Fruit fly (Drosophila melanogaster) whole organism, prepupa: Measurements from ENCODE around the gene hh.

Experiments
- Blimp-1 ChIP-seq: fragments of 200-800 bp; sonication (Bioruptor generic); optimal IDR thresholded peaks from 3 replicates; lab custom pipeline; 2017; ENCODE audit warnings: missing biosample characterization, missing genetic modification characterization, mild to moderate bottlenecking, moderate library complexity, missing genetic modification reagents
- CG10631 ChIP-seq: fragments of 200-800 bp; sonication (Bioruptor generic); optimal IDR thresholded peaks from 2 replicates; lab custom pipeline; 2016; ENCODE audit warnings: missing biosample characterization, missing genetic modification characterization
- CG10669 ChIP-seq: fragments of 200-800 bp; sonication (Bioruptor generic); optimal IDR thresholded peaks from 3 replicates; lab custom pipeline; 2018; ENCODE audit warnings: missing biosample characterization, mild to moderate bottlenecking, missing genetic modification characterization, moderate library complexity
- CG11294 ChIP-seq: fragments of 200-800 bp; sonication (Bioruptor generic); IDR thresholded peaks from 2 replicates; pipeline ENCODE4 v1.3.6; 2022; ENCODE audit warnings: missing biosample characterization, missing genetic modification characterization
- CG11762 ChIP-seq: fragments of 200-800 bp; sonication (Bioruptor generic); optimal IDR thresholded peaks from 3 replicates; lab custom pipeline; 2016; ENCODE audit warnings: missing biosample characterization, missing genetic modification characterization; ENCODE audit not compliant: insufficient read depth
- CG11902 ChIP-seq: fragments of 200-800 bp; sonication (Bioruptor generic); optimal IDR thresholded peaks from 3 replicates; lab custom pipeline; 2016; ENCODE audit warnings: missing biosample characterization, missing genetic modification characterization
- CG15336 ChIP-seq: fragments of 200-800 bp; sonication (Bioruptor generic); IDR thresholded peaks from 2 replicates; pipeline ENCODE4 v1.3.6; 2022; ENCODE audit warnings: missing biosample characterization, missing genetic modification characterization
- CG1621 ChIP-seq: fragments of 200-800 bp; sonication (Bioruptor generic); optimal IDR thresholded peaks from 3 replicates; lab custom pipeline; 2018; ENCODE audit warnings: missing biosample characterization, mild to moderate bottlenecking, missing genetic modification characterization
- CG16779 ChIP-seq: fragments of 200-800 bp; sonication (Bioruptor generic); optimal IDR thresholded peaks from 3 replicates; lab custom pipeline; 2017; ENCODE audit warnings: missing biosample characterization, mild to moderate bottlenecking, missing genetic modification characterization
- CG3032 ChIP-seq: fragments of 200-800 bp; optimal IDR thresholded peaks from 2 replicates; lab custom pipeline; 2019; ENCODE audit warnings: missing biosample characterization, mild to moderate bottlenecking, missing genetic modification characterization, moderate library complexity
- CG31627 ChIP-seq: fragments of 200-800 bp; sonication (Bioruptor generic); optimal IDR thresholded peaks from 3 replicates; lab custom pipeline; 2016; ENCODE audit warnings: missing biosample characterization, missing genetic modification characterization
- CG32006 ChIP-seq: fragments of 200-800 bp; sonication (Bioruptor generic); optimal IDR thresholded peaks from 3 replicates; lab custom pipeline; 2017; ENCODE audit warnings: missing biosample characterization, mild to moderate bottlenecking, missing genetic modification characterization
- CG34406 ChIP-seq: fragments of 200-800 bp; sonication (Bioruptor generic); optimal IDR thresholded peaks from 3 replicates; lab custom pipeline; 2016; ENCODE audit warnings: missing biosample characterization, missing genetic modification characterization
- CG3919 ChIP-seq: fragments of 200-800 bp; sonication (Bioruptor generic); optimal IDR thresholded peaks from 3 replicates; lab custom pipeline; 2016; ENCODE audit warnings: missing biosample characterization, missing genetic modification characterization
- CG4318 ChIP-seq: fragments of 200-800 bp; sonication (Bioruptor generic); optimal IDR thresholded peaks from 3 replicates; lab custom pipeline; 2017; ENCODE audit warnings: missing biosample characterization, mild to moderate bottlenecking, missing genetic modification characterization
- CG6163 ChIP-seq: fragments of 200-800 bp; sonication (Bioruptor generic); IDR thresholded peaks from 3 replicates; pipeline ENCODE4 v1.3.6; 2022; ENCODE audit warnings: missing biosample characterization, missing genetic modification characterization
- CG6276 ChIP-seq: fragments of 200-800 bp; sonication (Bioruptor generic); optimal IDR thresholded peaks from 2 replicates; lab custom pipeline; 2017; ENCODE audit warnings: missing biosample characterization, mild to moderate bottlenecking, missing genetic modification characterization
- CG6792 ChIP-seq: fragments of 200-800 bp; sonication (Bioruptor generic); optimal IDR thresholded peaks from 3 replicates; lab custom pipeline; 2016; ENCODE audit warnings: missing biosample characterization, missing genetic modification characterization
- CG6808 ChIP-seq: fragments of 200-800 bp; sonication (Bioruptor generic); optimal IDR thresholded peaks from 3 replicates; lab custom pipeline; 2017; ENCODE audit warnings: missing biosample characterization, missing genetic modification characterization, mild to moderate bottlenecking, moderate library complexity, missing genetic modification reagents
- CG6854 ChIP-seq: fragments of 200-800 bp; sonication (Bioruptor generic); optimal IDR thresholded peaks from 2 replicates; lab custom pipeline; 2017; ENCODE audit warnings: missing biosample characterization, mild to moderate bottlenecking, missing genetic modification characterization
- CG7368 ChIP-seq: fragments of 200-800 bp; sonication (Bioruptor generic); optimal IDR thresholded peaks from 3 replicates; lab custom pipeline; 2016; ENCODE audit warnings: missing biosample characterization, missing genetic modification characterization
- CG8119 ChIP-seq: fragments of 200-800 bp; sonication (Bioruptor generic); IDR thresholded peaks from 3 replicates; pipeline ENCODE4 v1.3.6; 2022; ENCODE audit warnings: missing biosample characterization, missing genetic modification characterization
- CG8319 ChIP-seq: fragments of 200-800 bp; sonication (Bioruptor generic); optimal IDR thresholded peaks from 3 replicates; lab custom pipeline; 2016; ENCODE audit warnings: missing biosample characterization, missing genetic modification characterization
- CG8632 ChIP-seq: fragments of 200-800 bp; sonication (Bioruptor generic); optimal IDR thresholded peaks from 3 replicates; lab custom pipeline; 2016; ENCODE audit warnings: missing biosample characterization, missing genetic modification characterization
- CG9139 ChIP-seq: fragments of 200-800 bp; sonication (Bioruptor generic); optimal IDR thresholded peaks from 3 replicates; lab custom pipeline; 2017; ENCODE audit warnings: missing biosample characterization, mild to moderate bottlenecking, missing genetic modification characterization
- Eip75B ChIP-seq: fragments of 200-800 bp; sonication (Bioruptor generic); optimal IDR thresholded peaks from 3 replicates; lab custom pipeline; 2016; ENCODE audit warnings: missing biosample characterization, missing genetic modification characterization
- Eip93F ChIP-seq: fragments of 200-800 bp; sonication (Bioruptor generic); optimal IDR thresholded peaks from 2 replicates; lab custom pipeline; 2016; ENCODE audit warnings: missing biosample characterization, mild to moderate bottlenecking, missing genetic modification characterization
- Ets96B ChIP-seq: fragments of 200-800 bp; optimal IDR thresholded peaks from 2 replicates; lab custom pipeline; 2019; ENCODE audit warnings: missing biosample characterization, mild to moderate bottlenecking, missing genetic modification characterization, moderate library complexity
- Gug ChIP-seq: fragments of 200-800 bp; sonication (Bioruptor generic); IDR thresholded peaks from 2 replicates; pipeline ENCODE4 v1.3.6; 2022; ENCODE audit warnings: missing biosample characterization, missing genetic modification characterization
- Hr38 ChIP-seq: sonication (Bioruptor generic); optimal IDR thresholded peaks from 2 replicates; lab custom pipeline; 2016; ENCODE audit warnings: missing biosample characterization, missing genetic modification characterization
- Hr4 ChIP-seq: fragments of 200-800 bp; sonication (Bioruptor generic); optimal IDR thresholded peaks from 3 replicates; lab custom pipeline; 2016; ENCODE audit warnings: missing biosample characterization, missing genetic modification characterization
- Met ChIP-seq: fragments of 200-800 bp; sonication (Bioruptor generic); optimal IDR thresholded peaks from 3 replicates; lab custom pipeline; 2016; ENCODE audit warnings: missing biosample characterization, missing genetic modification characterization
- Sox102F ChIP-seq: fragments of 200-800 bp; sonication (Bioruptor generic); optimal IDR thresholded peaks from 2 replicates; lab custom pipeline; 2016; ENCODE audit warnings: missing biosample characterization, mild to moderate bottlenecking, missing genetic modification characterization
- Sox14 ChIP-seq: fragments of 200-800 bp; sonication (Bioruptor generic); optimal IDR thresholded peaks from 3 replicates; lab custom pipeline; 2016; ENCODE audit warnings: missing biosample characterization, missing genetic modification characterization
- Sox15 ChIP-seq: fragments of 200-800 bp; sonication (Bioruptor generic); optimal IDR thresholded peaks from 3 replicates; lab custom pipeline; 2016; ENCODE audit warnings: missing biosample characterization, missing genetic modification characterization
- achi ChIP-seq: fragments of 200-800 bp; sonication (Bioruptor generic); optimal IDR thresholded peaks from 3 replicates; lab custom pipeline; 2016; ENCODE audit warnings: missing biosample characterization, missing genetic modification characterization
- acj6 ChIP-seq: fragments of 200-800 bp; sonication (Bioruptor generic); optimal IDR thresholded peaks from 3 replicates; lab custom pipeline; 2016; ENCODE audit warnings: missing biosample characterization, missing genetic modification characterization
- dac ChIP-seq: fragments of 200-800 bp; sonication (Bioruptor generic); optimal IDR thresholded peaks from 2 replicates; lab custom pipeline; 2017; ENCODE audit warnings: missing biosample characterization, mild to moderate bottlenecking, missing genetic modification characterization
- dsx ChIP-seq: fragments of 200-800 bp; optimal IDR thresholded peaks from 3 replicates; lab custom pipeline; 2019; ENCODE audit warnings: missing biosample characterization, mild to moderate bottlenecking, missing genetic modification characterization, moderate library complexity; ENCODE audit not compliant: poor library complexity, severe bottlenecking
- eg ChIP-seq: fragments of 200-800 bp; sonication (Bioruptor generic); IDR thresholded peaks from 3 replicates; pipeline ENCODE4 v1.3.6; 2022; ENCODE audit warnings: missing biosample characterization, missing genetic modification characterization
- esn ChIP-seq: fragments of 200-800 bp; sonication (Bioruptor generic); optimal IDR thresholded peaks from 2 replicates; lab custom pipeline; 2016; ENCODE audit warnings: missing biosample characterization, mild to moderate bottlenecking, missing genetic modification characterization, moderate library complexity
- fd59A ChIP-seq: fragments of 200-800 bp; sonication (Bioruptor generic); optimal IDR thresholded peaks from 2 replicates; lab custom pipeline; 2017; ENCODE audit warnings: missing biosample characterization, mild to moderate bottlenecking, missing genetic modification characterization, missing genetic modification reagents
- fd85E ChIP-seq: fragments of 200-800 bp; sonication (Bioruptor generic); optimal IDR thresholded peaks from 3 replicates; lab custom pipeline; 2016; ENCODE audit warnings: missing biosample characterization, missing genetic modification characterization
- fkh ChIP-seq: fragments of 200-800 bp; sonication (Bioruptor generic); optimal IDR thresholded peaks from 3 replicates; lab custom pipeline; 2017; ENCODE audit warnings: missing biosample characterization, mild to moderate bottlenecking, missing genetic modification characterization, moderate library complexity
- lz ChIP-seq: fragments of 200-800 bp; sonication (Bioruptor generic); optimal IDR thresholded peaks from 3 replicates; lab custom pipeline; 2016; ENCODE audit warnings: missing biosample characterization, missing genetic modification characterization
- pdm3 ChIP-seq: fragments of 200-800 bp; sonication (Bioruptor generic); optimal IDR thresholded peaks from 3 replicates; lab custom pipeline; 2016; ENCODE audit warnings: missing biosample characterization, missing genetic modification characterization
- salr ChIP-seq, 2 experiments: fragments of 200-800 bp; sonication (Bioruptor generic); optimal IDR thresholded peaks; 3 replicates each; lab custom pipeline; 2016 to 2018; ENCODE audit warnings: missing biosample characterization in 2 of 2, missing genetic modification characterization in 2 of 2, mild to moderate bottlenecking in 1 of 2
- spab ChIP-seq: fragments of 200-800 bp; sonication (Bioruptor generic); optimal IDR thresholded peaks from 2 replicates; lab custom pipeline; 2017; ENCODE audit warnings: missing biosample characterization, mild to moderate bottlenecking, missing genetic modification characterization, missing genetic modification reagents
- ss ChIP-seq, 2 experiments: fragments of 200-800 bp; sonication (Bioruptor generic); optimal IDR thresholded peaks; 2 replicates in 1 of 2; 3 replicates in 1 of 2; lab custom pipeline; 2017 to 2018; ENCODE audit warnings: mild to moderate bottlenecking in 2 of 2, missing biosample characterization in 2 of 2, missing genetic modification characterization in 2 of 2, moderate library complexity in 1 of 2
- svp ChIP-seq: fragments of 200-800 bp; sonication (Bioruptor generic); peaks from one replicate; lab custom pipeline; 2016; ENCODE audit warnings: missing biosample characterization, missing genetic modification characterization
- topi ChIP-seq: fragments of 200-800 bp; sonication (Bioruptor generic); optimal IDR thresholded peaks from 3 replicates; lab custom pipeline; 2016; ENCODE audit warnings: missing biosample characterization, missing genetic modification characterization
- vri ChIP-seq: fragments of 200-800 bp; sonication (Bioruptor generic); optimal IDR thresholded peaks from 3 replicates; lab custom pipeline; 2016; ENCODE audit warnings: missing biosample characterization, mild to moderate bottlenecking, missing genetic modification characterization

The hh gene

dm6 chr3R:23141678-23142338, at the start of gene hh:
hh (minus strand) TSS chr3R:23141906.
- TF ChIP-seq CG34406 (GFP tag; lab: Kevin White, UChicago) (no peak), CG6808 (GFP tag; lab: Kevin White, UChicago) (no peak), svp (GFP tag; lab: Kevin White, UChicago) (no peak), Blimp-1 (GFP tag; lab: Kevin White, UChicago) (peak; percentile 57), Hr4 (GFP tag; lab: Kevin White, UChicago) (no peak), CG11902 (GFP tag; lab: Kevin White, UChicago) (no peak), Met (no peak), dsx (GFP tag; lab: Kevin White, UChicago) (peak; percentile 9), CG10631 (GFP tag; lab: Kevin White, UChicago) (no peak), eg (no peak), Eip93F (GFP tag; lab: Kevin White, UChicago) (no peak), spab (GFP tag; lab: Kevin White, UChicago) (no peak), fd59A (GFP tag; lab: Kevin White, UChicago) (no peak), CG31627 (GFP tag; lab: Kevin White, UChicago) (no peak), CG3032 (tag; lab: Kevin White, UChicago) (no peak), fd85E (GFP tag; lab: Kevin White, UChicago) (no peak), CG11762 (GFP tag; lab: Kevin White, UChicago) (no peak), CG8119 (GFP tag; lab: Robert Waterston, UW) (0 out of 3 replicates have a peak, but pooled peaks have one; percentile 16), lz (GFP tag; lab: Kevin White, UChicago) (no peak), achi (GFP tag; lab: Kevin White, UChicago) (no peak), CG8319 (no peak), esn (GFP tag; lab: Kevin White, UChicago) (no peak), salr (GFP tag; optimal IDR thresholded peaks at IDR 0.05; lab: Kevin White, UChicago) (no peak), CG6792 (GFP tag; lab: Kevin White, UChicago) (no peak), CG6163 (GFP tag; lab: Robert Waterston, UW) (no peak), Gug (GFP tag; lab: Robert Waterston, UW) (no peak), CG4318 (GFP tag; lab: Kevin White, UChicago) (no peak), CG1621 (tag; lab: Kevin White, UChicago) (no peak), CG32006 (no peak), Eip75B (no peak), Sox102F (GFP tag; lab: Kevin White, UChicago) (no peak), ss (GFP tag; optimal IDR thresholded peaks at IDR 0.05; lab: Kevin White, UChicago) (peak; percentile 15 to 40), CG16779 (tag; lab: Kevin White, UChicago) (no peak), pdm3 (no peak), CG11294 (GFP tag; lab: Robert Waterston, UW) (no peak), CG10669 (GFP tag; lab: Kevin White, UChicago) (no peak), CG7368 (GFP tag; lab: Kevin White, UChicago) (no peak), CG15336 (GFP tag; lab: Robert Waterston, UW) (no peak), CG6276 (GFP tag; lab: Kevin White, UChicago) (no peak), fkh (peak; percentile 4), dac (GFP tag; lab: Kevin White, UChicago) (no peak), topi (GFP tag; lab: Kevin White, UChicago) (no peak), CG6854 (GFP tag; lab: Kevin White, UChicago) (no peak), Sox14 (GFP tag; lab: Kevin White, UChicago) (no peak), CG9139 (no peak), acj6 (no peak), Sox15 (GFP tag; lab: Kevin White, UChicago) (no peak), CG3919 (GFP tag; lab: Kevin White, UChicago) (no peak), Ets96B (tag; lab: Kevin White, UChicago) (no peak), vri (GFP tag; lab: Kevin White, UChicago) (peak; percentile 19), CG8632 (no peak), Hr38 (GFP tag; lab: Kevin White, UChicago) (no peak)
